Worm (Caenorhabditis elegans) whole organism, early embryonic: Measurements from ENCODE around the gene Y40H4A.2.

Experiments
- B0310.2 ChIP-seq: sonication (generic microtip); optimal IDR thresholded peaks from 2 replicates; lab custom pipeline; 2016; ENCODE audit warnings: mild to moderate bottlenecking, missing genetic modification characterization, missing compliant biosample characterization
- F13C5.2 ChIP-seq: sonication (generic microtip); optimal IDR thresholded peaks from 2 replicates; lab custom pipeline; 2017; ENCODE audit warnings: mild to moderate bottlenecking, missing genetic modification characterization, inconsistent platforms, missing compliant biosample characterization
- ama-1 ChIP-seq: fragments of 150-350 bp; optimal IDR thresholded peaks from 2 replicates; lab custom pipeline; 2014
- ceh-13 ChIP-seq: fragments of 200-800 bp; sonication (Bioruptor generic); optimal IDR thresholded peaks from 2 replicates; lab custom pipeline; 2018; ENCODE audit warnings: mild to moderate bottlenecking, missing genetic modification characterization, missing compliant biosample characterization
- ceh-36 ChIP-seq: sonication (generic microtip); optimal IDR thresholded peaks from 2 replicates; lab custom pipeline; 2016; ENCODE audit warnings: missing genetic modification characterization, inconsistent platforms, missing compliant biosample characterization
- ets-7 ChIP-seq: sonication (generic microtip); optimal IDR thresholded peaks from 2 replicates; lab custom pipeline; 2016; ENCODE audit warnings: missing genotype, missing genetic modification characterization, missing compliant biosample characterization
- flt-1 ChIP-seq: fragments of 200-800 bp; sonication (Bioruptor generic); IDR thresholded peaks from 2 replicates; pipeline ENCODE4 v1.3.6; 2022; ENCODE audit warnings: missing genetic modification characterization, missing compliant biosample characterization
- hmbx-1 ChIP-seq: sonication (generic microtip); optimal IDR thresholded peaks from 2 replicates; lab custom pipeline; 2016; ENCODE audit warnings: mild to moderate bottlenecking, missing genetic modification characterization, missing compliant biosample characterization
- hmg-4 ChIP-seq: fragments of 200-800 bp; sonication (Bioruptor generic); optimal IDR thresholded peaks from 2 replicates; lab custom pipeline; 2018; ENCODE audit warnings: mild to moderate bottlenecking, missing genetic modification characterization, missing compliant biosample characterization
- pes-1 ChIP-seq: fragments of 200-800 bp; sonication (Bioruptor generic); IDR thresholded peaks from 2 replicates; pipeline ENCODE4 v1.3.6; 2022; ENCODE audit warnings: missing genetic modification reagents, missing genetic modification characterization, missing compliant biosample characterization
- sea-1 ChIP-seq: fragments of 200-800 bp; sonication (Bioruptor generic); conservative IDR thresholded peaks from 2 replicates; pipeline ENCODE4 v1.3.6; 2022; ENCODE audit warnings: missing genetic modification characterization, missing compliant biosample characterization
- tbx-11 ChIP-seq: fragments of 200-800 bp; sonication (Bioruptor generic); IDR thresholded peaks from 2 replicates; pipeline ENCODE4 v1.3.6; 2022; ENCODE audit warnings: missing genetic modification characterization, missing compliant biosample characterization
- tbx-37 ChIP-seq: fragments of 200-800 bp; sonication (Bioruptor generic); conservative IDR thresholded peaks from 2 replicates; pipeline ENCODE4 v1.3.6; 2022; ENCODE audit warnings: missing genetic modification reagents, missing genetic modification characterization, missing compliant biosample characterization
- tra-4 ChIP-seq: sonication (generic microtip); optimal IDR thresholded peaks from 2 replicates; lab custom pipeline; 2017; ENCODE audit warnings: missing genetic modification characterization, missing compliant biosample characterization

- TF ChIP-seq ama-1 (lab: Kevin White, UChicago): no peak
- no peak for TF ChIP-seq hmbx-1 (tag; lab: Kevin White, UChicago)
- no peak for TF ChIP-seq ceh-36 (tag; lab: Kevin White, UChicago)
- TF ChIP-seq ceh-13: no peak
- TF ChIP-seq pes-1 (GFP tag; lab: Robert Waterston, UW): no peak
- TF ChIP-seq tbx-11 (GFP tag; lab: Robert Waterston, UW): no peak
- no peak for TF ChIP-seq sea-1
- TF ChIP-seq hmg-4: no peak
- no peak for TF ChIP-seq B0310.2 (tag; lab: Kevin White, UChicago)
- TF ChIP-seq tbx-37 (GFP tag; lab: Robert Waterston, UW): no peak
- no peak for TF ChIP-seq F13C5.2 (tag; lab: Kevin White, UChicago)
- no peak for TF ChIP-seq ets-7 (tag; lab: Kevin White, UChicago)
- TF ChIP-seq tra-4 (tag; lab: Kevin White, UChicago): no peak
- no peak for TF ChIP-seq flt-1 (GFP tag; lab: Robert Waterston, UW)
Measured at ce11 chrV:14612168-14612567, 26.9 kb upstream of the Y40H4A.2 start, which contains the start of the genes R11H6.5 and ccnk-1.
